Worm (Caenorhabditis elegans) whole organism, L3 larva: ENCODE results near the gene plpp-1.2.

Source experiments
- aly-2 ChIP-seq: fragments of 150-350 bp; optimal IDR thresholded peaks from 2 replicates; lab custom pipeline; 2014; ENCODE audit warnings: missing biosample characterization, missing genetic modification characterization
- lin-39 ChIP-seq: fragments of 150-350 bp; optimal IDR thresholded peaks from 2 replicates; lab custom pipeline; 2018; ENCODE audit warnings: missing biosample characterization, missing genetic modification reagents, missing genetic modification characterization
- nhr-12 ChIP-seq: fragments of 150-350 bp; optimal IDR thresholded peaks from 2 replicates; lab custom pipeline; 2014; ENCODE audit warnings: missing biosample characterization, missing genetic modification characterization

ce11 chrII:6448189-6448588, 37.1 kb upstream of the plpp-1.2 start:
- no peak for TF ChIP-seq aly-2 (tag; lab: Kevin White, UChicago)
- no peak for TF ChIP-seq lin-39
- TF ChIP-seq nhr-12 = no peak
